Fruit fly (Drosophila melanogaster): ENCODE measurements around the gene CG10588.

Gene CG10588

DNA sequence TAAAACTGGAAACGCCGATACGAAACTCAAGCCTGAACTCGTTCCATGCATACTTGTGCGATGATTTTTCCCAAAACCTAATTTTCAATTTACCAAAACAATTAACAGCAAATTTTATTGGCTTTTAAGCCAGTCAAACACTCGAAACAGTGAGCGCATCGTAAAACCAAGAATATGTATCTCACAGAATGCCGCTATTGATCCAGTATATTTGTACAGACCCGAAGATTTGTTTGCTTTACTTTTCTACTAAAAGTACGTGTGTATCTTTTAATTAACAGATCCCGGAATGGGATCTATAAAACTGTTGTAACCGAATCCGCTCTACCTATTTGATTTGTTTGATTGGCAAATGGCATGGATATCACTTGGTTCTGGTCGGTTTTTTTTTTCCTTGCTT lies 2.6 kb upstream of the CG10588 start:
- TF ChIP-seq dmrt93B (GFP tag; optimal IDR thresholded peaks at IDR 0.05) (no peak), fru (GFP tag; optimal IDR thresholded peaks at IDR 0.05) (no peak), sv (GFP tag; optimal IDR thresholded peaks at IDR 0.05) (no peak), Rel (GFP tag; optimal IDR thresholded peaks at IDR 0.05) (no peak), Rel (tag; optimal IDR thresholded peaks at IDR 0.05) (no peak), usp (GFP tag; optimal IDR thresholded peaks at IDR 0.05) (no peak), Mio (GFP tag; optimal IDR thresholded peaks at IDR 0.05) (no peak)

DNA sequence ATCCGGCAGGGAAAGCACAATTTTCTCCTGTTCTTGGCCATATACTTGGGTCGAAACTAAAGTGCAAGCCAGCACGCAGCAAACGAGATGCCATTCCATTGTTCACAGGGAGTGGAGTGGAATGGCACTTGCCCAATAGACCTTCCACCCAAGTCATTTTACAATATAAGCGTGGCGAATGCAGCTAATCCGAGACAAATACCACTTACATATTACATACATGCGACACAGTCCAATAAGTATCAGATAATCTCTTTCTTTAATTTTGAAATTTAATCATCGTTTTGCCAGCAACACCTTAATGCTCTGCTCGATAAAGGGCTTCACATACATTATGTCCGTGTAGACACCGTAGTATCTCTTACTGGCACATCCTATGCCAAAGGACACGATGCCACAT lies 4.6 kb downstream of the CG10588 start, which contains the start of gene CG11037:
Gene CG11037, minus strand, starts transcription at position 101 of the 400 bp plus-strand sequence.
- TF ChIP-seq Vsx2 (GFP tag; optimal IDR thresholded peaks at IDR 0.05; ENCODE audit: partially characterized antibody) (no peak), fru (GFP tag; optimal IDR thresholded peaks at IDR 0.05) (no peak), dmrt93B (GFP tag; optimal IDR thresholded peaks at IDR 0.05) (no peak), GATAd (GFP tag; optimal IDR thresholded peaks at IDR 0.05) (no peak), foxo (GFP tag; optimal IDR thresholded peaks at IDR 0.05) (no peak), Sp1 (GFP tag; optimal IDR thresholded peaks at IDR 0.05) (no peak), tai (GFP tag; optimal IDR thresholded peaks at IDR 0.05) (no peak), pan (optimal IDR thresholded peaks at IDR 0.05) (no peak), psq (GFP tag; optimal IDR thresholded peaks at IDR 0.05) (no peak), jim (GFP tag; optimal IDR thresholded peaks at IDR 0.05) (no peak), OdsH (GFP tag; optimal IDR thresholded peaks at IDR 0.05) (no peak), N (GFP tag; optimal IDR thresholded peaks at IDR 0.05) (no peak), Dfd (GFP tag; optimal IDR thresholded peaks at IDR 0.05) (no peak), Hnf4 (GFP tag; optimal IDR thresholded peaks at IDR 0.05) (no peak), Jra (GFP tag; optimal IDR thresholded peaks at IDR 0.05) (no peak), Myc (optimal IDR thresholded peaks at IDR 0.05) (no peak)

DNA sequence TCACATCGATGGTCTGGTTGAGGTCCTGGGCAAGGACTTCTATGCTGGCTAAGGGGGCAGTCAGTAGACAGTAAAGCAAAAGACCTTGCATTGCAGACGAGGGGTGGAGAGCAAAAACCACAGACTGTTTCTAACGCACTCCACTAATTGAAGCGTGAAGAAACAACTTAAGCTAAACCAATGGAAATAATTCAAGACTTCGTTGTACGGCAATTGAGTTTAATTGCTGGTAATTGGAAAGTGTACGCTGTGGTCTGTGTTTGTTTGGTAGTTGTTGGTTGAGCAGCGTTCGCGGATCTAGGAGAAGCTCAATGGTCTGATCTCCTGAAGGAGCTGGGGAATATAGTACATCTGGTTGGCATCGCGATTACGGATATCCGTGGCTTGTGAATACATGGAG lies 5.7 kb downstream of the CG10588 start, which contains the start of gene CG10587:
Gene CG10587, minus strand, starts transcription at position 101 of the 400 bp plus-strand sequence.
- no peak for TF ChIP-seq N (GFP tag; optimal IDR thresholded peaks at IDR 0.05)
- TF ChIP-seq rgr (GFP tag; optimal IDR thresholded peaks at IDR 0.05): no peak
- TF ChIP-seq Dif (GFP tag; optimal IDR thresholded peaks at IDR 0.05; ENCODE audit: partially characterized antibody): no peak
- TF ChIP-seq fru (GFP tag; optimal IDR thresholded peaks at IDR 0.05): no peak
- no peak for TF ChIP-seq Sp1 (GFP tag; optimal IDR thresholded peaks at IDR 0.05)
- TF ChIP-seq sv (GFP tag; optimal IDR thresholded peaks at IDR 0.05): no peak
- TF ChIP-seq woc (GFP tag; optimal IDR thresholded peaks at IDR 0.05): no peak
- no peak for TF ChIP-seq br (GFP tag; optimal IDR thresholded peaks at IDR 0.05)
- no peak for TF ChIP-seq pan (optimal IDR thresholded peaks at IDR 0.05)
- no peak for TF ChIP-seq psq (GFP tag; optimal IDR thresholded peaks at IDR 0.05)
- no peak for TF ChIP-seq dmrt93B (GFP tag; optimal IDR thresholded peaks at IDR 0.05)
- TF ChIP-seq sage (GFP tag; optimal IDR thresholded peaks at IDR 0.05): no peak
- no peak for TF ChIP-seq CG32264 (GFP tag; optimal IDR thresholded peaks at IDR 0.05)
- no peak for TF ChIP-seq Rel (GFP tag; optimal IDR thresholded peaks at IDR 0.05)
- no peak for TF ChIP-seq Rel (tag; optimal IDR thresholded peaks at IDR 0.05)

DNA sequence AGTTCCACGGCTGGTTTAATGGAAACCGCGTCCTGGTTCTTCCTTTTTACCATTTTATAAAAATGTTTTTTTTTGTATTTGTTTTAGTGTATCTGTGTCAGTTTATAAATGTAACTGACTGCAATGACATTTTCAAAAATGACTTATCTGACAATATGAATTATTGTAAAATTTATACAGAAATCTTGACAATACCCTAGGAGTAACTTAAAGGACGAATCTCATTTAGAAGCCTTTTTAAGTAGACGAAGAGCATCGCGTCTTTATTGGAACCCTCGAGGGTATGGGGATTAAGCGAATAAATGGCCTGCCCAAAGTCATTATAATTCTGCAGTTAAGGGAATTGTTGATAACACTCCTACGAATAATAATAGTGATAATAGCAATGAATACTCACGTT lies 9.9 kb downstream of the CG10588 start, which contains the start of gene CG12983:
Gene CG12983, minus strand, starts transcription at position 101 of the 400 bp plus-strand sequence.
- TF ChIP-seq dmrt93B (GFP tag; optimal IDR thresholded peaks at IDR 0.05) (no peak), Myc (optimal IDR thresholded peaks at IDR 0.05) (no peak), woc (GFP tag; optimal IDR thresholded peaks at IDR 0.05) (no peak), Dfd (GFP tag; optimal IDR thresholded peaks at IDR 0.05) (no peak), OdsH (GFP tag; optimal IDR thresholded peaks at IDR 0.05) (no peak), rgr (GFP tag; optimal IDR thresholded peaks at IDR 0.05) (no peak), Abd-B (GFP tag; optimal IDR thresholded peaks at IDR 0.05) (no peak), ey (GFP tag; optimal IDR thresholded peaks at IDR 0.05) (no peak), brk (GFP tag; optimal IDR thresholded peaks at IDR 0.05) (no peak)

DNA sequence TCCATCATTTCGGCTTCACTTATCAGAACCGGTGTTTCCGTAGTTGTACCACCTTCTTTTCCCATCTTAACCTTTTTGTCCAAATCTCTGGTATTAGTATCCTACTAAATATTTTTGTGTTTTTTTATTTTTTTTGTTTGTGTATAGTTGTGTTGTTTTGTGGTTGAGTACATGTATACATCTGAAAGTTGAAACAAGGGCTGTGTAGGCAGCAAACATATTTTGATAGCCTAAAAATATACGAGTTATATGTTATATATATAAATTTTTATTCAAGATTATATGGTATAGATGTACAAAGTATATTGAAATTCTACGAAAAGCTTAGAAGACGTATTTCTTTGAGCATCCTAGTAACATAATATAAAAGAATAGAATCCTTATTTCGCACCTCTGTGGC lies 13.8 kb downstream of the CG10588 start, which contains the start of gene CG33287:
Gene CG33287, minus strand, starts transcription at position 101 of the 400 bp plus-strand sequence.
- no peak for TF ChIP-seq CG9705 (GFP tag; optimal IDR thresholded peaks at IDR 0.05)
- TF ChIP-seq Rel (GFP tag; optimal IDR thresholded peaks at IDR 0.05): no peak
- TF ChIP-seq Rel (tag; optimal IDR thresholded peaks at IDR 0.05): no peak
- no peak for TF ChIP-seq HLH106 (tag; optimal IDR thresholded peaks at IDR 0.05)
- TF ChIP-seq jim (GFP tag; optimal IDR thresholded peaks at IDR 0.05): no peak
- no peak for TF ChIP-seq Dfd (GFP tag; optimal IDR thresholded peaks at IDR 0.05)
- TF ChIP-seq Mio (GFP tag; optimal IDR thresholded peaks at IDR 0.05): no peak
- TF ChIP-seq dsf (GFP tag; optimal IDR thresholded peaks at IDR 0.05; ENCODE audit: borderline replicate concordance): no peak
- TF ChIP-seq Abd-B (GFP tag; optimal IDR thresholded peaks at IDR 0.05): no peak
- TF ChIP-seq Jra (GFP tag; optimal IDR thresholded peaks at IDR 0.05): no peak

Data from whole organism, wandering third instar larva.